Fruit fly (Drosophila melanogaster) whole organism, embryonic: Measurements from ENCODE around the gene Gyc88E.

Experiments used
- Blimp-1 ChIP-seq: fragments of 200-800 bp; sonication (Bioruptor generic); optimal IDR thresholded peaks from 3 replicates; lab custom pipeline; 2018; ENCODE audit warnings: missing biosample characterization, missing genetic modification characterization, mild to moderate bottlenecking, moderate library complexity, missing genetic modification reagents
- CG13424 ChIP-seq: fragments of 200-800 bp; sonication (Bioruptor generic); optimal IDR thresholded peaks from 2 replicates; lab custom pipeline; 2019; ENCODE audit warnings: missing biosample characterization, mild to moderate bottlenecking, missing genetic modification characterization, moderate library complexity
- CG7987 ChIP-seq: fragments of 200-800 bp; sonication (Bioruptor generic); optimal IDR thresholded peaks from 2 replicates; lab custom pipeline; 2018; ENCODE audit warnings: missing biosample characterization, mild to moderate bottlenecking, missing genetic modification characterization, moderate library complexity
- Dad ChIP-seq: fragments of 200-800 bp; sonication (Bioruptor generic); optimal IDR thresholded peaks from 3 replicates; lab custom pipeline; 2016; ENCODE audit warnings: missing biosample characterization, missing genetic modification characterization
- NK7.1 ChIP-seq: fragments of 200-800 bp; sonication (Bioruptor generic); optimal IDR thresholded peaks from 3 replicates; lab custom pipeline; 2016; ENCODE audit warnings: missing biosample characterization, missing genetic modification characterization
- Opbp ChIP-seq: fragments of 200-800 bp; sonication (Bioruptor generic); IDR thresholded peaks from 3 replicates; pipeline ENCODE4 v1.3.6; 2022; ENCODE audit warnings: missing biosample characterization, missing genetic modification characterization; ENCODE audit not compliant: partially characterized antibody
- Xbp1 ChIP-seq: fragments of 200-800 bp; sonication (Bioruptor generic); optimal IDR thresholded peaks from 3 replicates; lab custom pipeline; 2016; ENCODE audit warnings: missing biosample characterization, mild to moderate bottlenecking, missing genetic modification characterization
- ara ChIP-seq: fragments of 200-800 bp; sonication (Bioruptor generic); IDR thresholded peaks from 2 replicates; pipeline ENCODE4 v1.3.6; 2022; ENCODE audit warnings: missing biosample characterization, missing genetic modification characterization
- az2 ChIP-seq: fragments of 200-800 bp; sonication (Bioruptor generic); optimal IDR thresholded peaks from 3 replicates; lab custom pipeline; 2016; ENCODE audit warnings: missing biosample characterization, missing genetic modification characterization
- dpn ChIP-seq, 2 experiments: fragments of 200-800 bp; sonication (Bioruptor generic); optimal IDR thresholded peaks; 3 replicates each; lab custom pipeline; 2016; ENCODE audit warnings: missing biosample characterization in 2 of 2, missing genetic modification characterization in 2 of 2
- eve ChIP-seq, 2 experiments: fragments of >200 bp; optimal IDR thresholded peaks; 2 replicates each; lab custom pipeline; 2017; ENCODE audit warnings: missing biosample characterization in 2 of 2, missing genetic modification characterization in 2 of 2
- h ChIP-seq: fragments of >200 bp; optimal IDR thresholded peaks from 2 replicates; lab custom pipeline; 2017
- scrt ChIP-seq: fragments of 200-800 bp; sonication (Bioruptor generic); optimal IDR thresholded peaks from 2 replicates; lab custom pipeline; 2018; ENCODE audit warnings: missing biosample characterization, mild to moderate bottlenecking, missing genetic modification characterization, moderate library complexity
- sima ChIP-seq: fragments of 200-800 bp; sonication (Bioruptor generic); optimal IDR thresholded peaks from 2 replicates; lab custom pipeline; 2016; ENCODE audit warnings: missing biosample characterization, missing genetic modification characterization

dm6 chr3R:15121599-15122394 is 28.4 kb upstream of the Gyc88E start:
- TF ChIP-seq ara (GFP tag; lab: Robert Waterston, UW) (no peak), NK7.1 (GFP tag; lab: Kevin White, UChicago) (no peak), Dad (GFP tag; lab: Kevin White, UChicago) (no peak), h (lab: Kevin White, UChicago) (no peak), Blimp-1 (GFP tag; lab: Kevin White, UChicago) (no peak), CG7987 (GFP tag; lab: Kevin White, UChicago) (no peak), eve (GFP tag; optimal IDR thresholded peaks at IDR 0.05; lab: Kevin White, UChicago) (peak in 1 of 2 experiments; percentile 56), dpn (GFP tag; optimal IDR thresholded peaks at IDR 0.05; lab: Kevin White, UChicago) (no peak), sima (GFP tag; lab: Kevin White, UChicago) (no peak), scrt (no peak), Xbp1 (GFP tag; lab: Kevin White, UChicago) (no peak), Opbp (GFP tag; lab: Robert Waterston, UW) (no peak), az2 (GFP tag; lab: Kevin White, UChicago) (no peak), CG13424 (tag; lab: Kevin White, UChicago) (no peak)
